Comparison of ENCODE assay signal across 1 fruit fly cellular context in the genomic region with DNA sequence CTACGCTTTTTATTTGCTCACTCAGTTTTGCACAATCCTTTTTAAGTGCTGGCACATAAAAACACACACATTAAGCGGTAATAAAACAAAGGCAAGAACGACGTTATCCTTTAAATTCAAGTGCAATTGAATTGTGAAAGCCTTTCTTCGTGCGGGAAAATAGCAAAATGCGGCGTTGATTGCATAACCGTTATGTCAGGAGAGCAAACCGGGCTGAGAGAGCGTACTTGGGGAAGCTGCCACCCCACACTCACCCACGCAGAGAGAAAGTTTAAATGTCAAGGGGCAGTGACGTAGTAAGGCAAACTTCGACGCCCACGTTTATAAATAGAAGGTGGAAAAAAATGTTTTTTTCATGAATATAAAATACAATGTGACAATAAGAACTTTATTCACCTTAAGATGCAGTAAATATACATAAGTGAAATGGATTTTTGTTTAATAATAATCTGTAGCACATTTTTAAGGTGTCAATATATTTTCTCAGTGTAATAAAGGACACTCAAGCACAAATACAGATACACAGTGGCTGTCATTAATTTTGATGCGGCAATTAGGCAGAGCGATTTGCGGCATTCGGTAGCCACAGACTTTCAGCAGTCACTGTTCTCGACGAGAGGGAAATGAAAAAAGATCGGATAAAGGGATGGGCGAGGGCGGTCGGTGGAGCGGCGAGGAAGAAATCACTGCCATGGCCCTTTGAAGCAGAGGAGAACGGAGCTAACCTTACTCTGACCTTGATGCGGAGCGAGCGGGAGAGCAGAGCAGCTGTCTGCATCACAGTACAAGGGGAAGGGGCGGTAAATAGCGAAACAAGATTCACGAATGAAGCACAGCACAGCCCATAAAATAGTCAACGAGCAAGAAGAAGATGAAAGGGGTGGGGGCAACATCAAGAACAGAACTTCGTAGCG.
TF ChIP-seq lines count a peak whose summit lies in the region.

No protein-coding gene starts in this region.

TF ChIP-seq in whole organism, embryonic, 481 proteins besides CTCF, POLR2A, EP300 and RAD21 (continued from another document):
- peak; percentile 44; the same call in 1 of the 3 replicates for TF ChIP-seq zfh1 (GFP tag; IDR thresholded peaks at IDR 0.05; lab: Robert Waterston, UW)
- peak; percentile 15 for TF ChIP-seq dm (GFP tag; optimal IDR thresholded peaks at IDR 0.05; lab: Kevin White, UChicago)
- TF ChIP-seq CrebB (tag; optimal IDR thresholded peaks at IDR 0.05; lab: Kevin White, UChicago), result no peak
- peak; percentile 17 for TF ChIP-seq CG10654 (GFP tag; optimal IDR thresholded peaks at IDR 0.05; lab: Kevin White, UChicago)
- peak; percentile 29 for TF ChIP-seq CoRest (tag; optimal IDR thresholded peaks at IDR 0.05; lab: Kevin White, UChicago)
- peak; percentile 87 for TF ChIP-seq CG18599 (GFP tag; optimal IDR thresholded peaks at IDR 0.05; lab: Kevin White, UChicago)
- no peak for TF ChIP-seq Awh (GFP tag; IDR thresholded peaks at IDR 0.05; lab: Robert Waterston, UW)
- TF ChIP-seq mam (GFP tag; optimal IDR thresholded peaks at IDR 0.05; lab: Kevin White, UChicago), result peak; percentile 51
- no peak for TF ChIP-seq Mrtf (GFP tag; IDR thresholded peaks at IDR 0.05; lab: Robert Waterston, UW)
- no peak for TF ChIP-seq CG17361 (GFP tag; IDR thresholded peaks at IDR 0.05; lab: Robert Waterston, UW)
- no peak for TF ChIP-seq CG1529 (GFP tag; optimal IDR thresholded peaks at IDR 0.05; lab: Kevin White, UChicago)
- TF ChIP-seq sens (GFP tag; lab: Kevin White, UChicago), result peak; percentile 91
- TF ChIP-seq prd (optimal IDR thresholded peaks at IDR 0.05; lab: Kevin White, UChicago), result no peak
- TF ChIP-seq prd (GFP tag; IDR thresholded peaks at IDR 0.05; lab: Robert Waterston, UW), result peak; percentile 7; the same call in 1 of the 3 replicates
- TF ChIP-seq CG16779 (GFP tag; IDR thresholded peaks at IDR 0.05; lab: Robert Waterston, UW), result peak; percentile 39; the same call in 1 of the 2 replicates
- TF ChIP-seq CG17385 (GFP tag; optimal IDR thresholded peaks at IDR 0.05; lab: Kevin White, UChicago), result peak; percentile 83
- TF ChIP-seq tap (tag; optimal IDR thresholded peaks at IDR 0.05; lab: Kevin White, UChicago), result peak; percentile 29
- peak; percentile 35 for TF ChIP-seq Bteb2 (GFP tag; optimal IDR thresholded peaks at IDR 0.05; lab: Kevin White, UChicago)
- no peak for TF ChIP-seq CG31224 (GFP tag; IDR thresholded peaks at IDR 0.05; lab: Robert Waterston, UW)
- TF ChIP-seq CG32532 (GFP tag; IDR thresholded peaks at IDR 0.05; lab: Robert Waterston, UW), result peak; percentile 69
- TF ChIP-seq Hmr (GFP tag; optimal IDR thresholded peaks at IDR 0.05; lab: Kevin White, UChicago), result peak; percentile 79
- no peak for TF ChIP-seq Dll (GFP tag; IDR thresholded peaks at IDR 0.05; lab: Robert Waterston, UW; ENCODE audit: partially characterized antibody)
- peak; percentile 15; the same call in 2 of the 3 replicates for TF ChIP-seq CG14050 (GFP tag; IDR thresholded peaks at IDR 0.05; lab: Robert Waterston, UW)
- TF ChIP-seq yki (optimal IDR thresholded peaks at IDR 0.05; lab: Kevin White, UChicago), result no peak
- TF ChIP-seq CG14441 (GFP tag; IDR thresholded peaks at IDR 0.05; lab: Robert Waterston, UW), result peak; percentile 31; the same call in 1 of the 2 replicates
- TF ChIP-seq CG17359 (tag; optimal IDR thresholded peaks at IDR 0.05; lab: Kevin White, UChicago), result peak; percentile 49
- TF ChIP-seq gem (tag; optimal IDR thresholded peaks at IDR 0.05; lab: Kevin White, UChicago), result peak; percentile 76
- no peak for TF ChIP-seq kni (GFP tag; optimal IDR thresholded peaks at IDR 0.05; lab: Kevin White, UChicago)
- peak; percentile 60 for TF ChIP-seq D19A (tag; optimal IDR thresholded peaks at IDR 0.05; lab: Kevin White, UChicago)
- TF ChIP-seq gcm2 (GFP tag; optimal IDR thresholded peaks at IDR 0.05; lab: Kevin White, UChicago), result no peak
- TF ChIP-seq CG17328 (GFP tag; IDR thresholded peaks at IDR 0.05; lab: Robert Waterston, UW), result peak; percentile 42; the same call in 1 of the 2 replicates
- TF ChIP-seq Ptx1 (GFP tag; IDR thresholded peaks at IDR 0.05; lab: Robert Waterston, UW), result peak; percentile 51; the same call in 1 of the 2 replicates
- no peak for TF ChIP-seq Neu2 (GFP tag; optimal IDR thresholded peaks at IDR 0.05; lab: Kevin White, UChicago; ENCODE audit: borderline replicate concordance)
- peak; percentile 67 for TF ChIP-seq unpg (GFP tag; optimal IDR thresholded peaks at IDR 0.05; lab: Kevin White, UChicago)
- no peak for TF ChIP-seq zen (tag; optimal IDR thresholded peaks at IDR 0.05; lab: Kevin White, UChicago)
- no peak for TF ChIP-seq usp (GFP tag; optimal IDR thresholded peaks at IDR 0.05; lab: Kevin White, UChicago)
- TF ChIP-seq CG17829 (tag; optimal IDR thresholded peaks at IDR 0.05; lab: Kevin White, UChicago), result peak; percentile 27
- peak; percentile 37 for TF ChIP-seq CG7786 (GFP tag; optimal IDR thresholded peaks at IDR 0.05; lab: Kevin White, UChicago)
- 0 out of 3 replicates have a peak, but pooled peaks have one; percentile 14 for TF ChIP-seq CG11695 (GFP tag; IDR thresholded peaks at IDR 0.05; lab: Robert Waterston, UW)
- peak; percentile 60 for TF ChIP-seq CG10979 (tag; optimal IDR thresholded peaks at IDR 0.05; lab: Kevin White, UChicago)
- TF ChIP-seq gcm (GFP tag; optimal IDR thresholded peaks at IDR 0.05; lab: Kevin White, UChicago), result peak; percentile 13
- TF ChIP-seq CG15514 (GFP tag; optimal IDR thresholded peaks at IDR 0.05; lab: Kevin White, UChicago), result peak; percentile 27
- no peak for TF ChIP-seq D (optimal IDR thresholded peaks at IDR 0.05; lab: Kevin White, UChicago)
- peak; percentile 5 for TF ChIP-seq D (GFP tag; optimal IDR thresholded peaks at IDR 0.05; lab: Kevin White, UChicago)
- TF ChIP-seq CG17612 (GFP tag; IDR thresholded peaks at IDR 0.05; lab: Robert Waterston, UW), result no peak
- no peak for TF ChIP-seq Lim3 (GFP tag; IDR thresholded peaks at IDR 0.05; lab: Robert Waterston, UW)
- TF ChIP-seq wdn (GFP tag; IDR thresholded peaks at IDR 0.05; lab: Robert Waterston, UW), result 0 out of 2 replicates have a peak, but pooled peaks have one; percentile 18
- 0 out of 3 replicates have a peak, but pooled peaks have one; percentile 20 for TF ChIP-seq CG11093 (GFP tag; IDR thresholded peaks at IDR 0.05; lab: Robert Waterston, UW)
- peak; percentile 53 for TF ChIP-seq CG10147 (GFP tag; optimal IDR thresholded peaks at IDR 0.05; lab: Kevin White, UChicago)
- peak; percentile 6 to 67 for TF ChIP-seq bsh (GFP tag; optimal IDR thresholded peaks at IDR 0.05; lab: Kevin White, UChicago)
- 0 out of 3 replicates have a peak, but pooled peaks have one; percentile 24 for TF ChIP-seq CG7357 (GFP tag; IDR thresholded peaks at IDR 0.05; lab: Robert Waterston, UW)
- TF ChIP-seq ATbp (GFP tag; optimal IDR thresholded peaks at IDR 0.05; lab: Kevin White, UChicago), result peak; percentile 7
- TF ChIP-seq Fer1 (GFP tag; optimal IDR thresholded peaks at IDR 0.05; lab: Kevin White, UChicago), result peak; percentile 75
- peak; percentile 23 for TF ChIP-seq pho (GFP tag; optimal IDR thresholded peaks at IDR 0.05; lab: Kevin White, UChicago)
- TF ChIP-seq CG10959 (GFP tag; IDR thresholded peaks at IDR 0.05; lab: Robert Waterston, UW), result no peak
- TF ChIP-seq Six4 (GFP tag; optimal IDR thresholded peaks at IDR 0.05; lab: Kevin White, UChicago), result no peak
- peak; percentile 76 for TF ChIP-seq lab (GFP tag; optimal IDR thresholded peaks at IDR 0.05; lab: Kevin White, UChicago)
- no peak for TF ChIP-seq salm (tag; optimal IDR thresholded peaks at IDR 0.05; lab: Kevin White, UChicago)
- peak; percentile 93 for TF ChIP-seq abd-A (tag; optimal IDR thresholded peaks at IDR 0.05; lab: Kevin White, UChicago)
- peak; percentile 63 for TF ChIP-seq dmrt99B (tag; optimal IDR thresholded peaks at IDR 0.05; lab: Kevin White, UChicago)
- peak; percentile 47 for TF ChIP-seq fd96Cb (tag; optimal IDR thresholded peaks at IDR 0.05; lab: Kevin White, UChicago)
- TF ChIP-seq jumu (GFP tag; optimal IDR thresholded peaks at IDR 0.05; lab: Kevin White, UChicago), result peak; percentile 25
- peak in 1 of 2 experiments; percentile 54 for TF ChIP-seq Hr78 (GFP tag; optimal IDR thresholded peaks at IDR 0.05; lab: Kevin White, UChicago)
- peak; percentile 37 for TF ChIP-seq CG12769 (tag; optimal IDR thresholded peaks at IDR 0.05; lab: Kevin White, UChicago)
- TF ChIP-seq Kr (GFP tag; optimal IDR thresholded peaks at IDR 0.05; lab: Kevin White, UChicago), result no peak
- TF ChIP-seq Ravus (GFP tag; IDR thresholded peaks at IDR 0.05; lab: Robert Waterston, UW), result no peak
- TF ChIP-seq CG15601 (tag; optimal IDR thresholded peaks at IDR 0.05; lab: Kevin White, UChicago), result peak; percentile 23
- TF ChIP-seq CG12942 (GFP tag; optimal IDR thresholded peaks at IDR 0.05; lab: Kevin White, UChicago), result no peak
- peak; percentile 27 for TF ChIP-seq CG14710 (tag; optimal IDR thresholded peaks at IDR 0.05; lab: Kevin White, UChicago)
- TF ChIP-seq ssp (GFP tag; IDR thresholded peaks at IDR 0.05; lab: Robert Waterston, UW), result no peak
- TF ChIP-seq Blimp-1 (GFP tag; optimal IDR thresholded peaks at IDR 0.05; lab: Kevin White, UChicago), result peak; percentile 62
- TF ChIP-seq Ssrp (tag; optimal IDR thresholded peaks at IDR 0.05; lab: Kevin White, UChicago), result peak; percentile 27
- peak in 1 of 2 experiments; percentile 63 for TF ChIP-seq eve (GFP tag; optimal IDR thresholded peaks at IDR 0.05; lab: Kevin White, UChicago)
- no peak for TF ChIP-seq bbx (GFP tag; IDR thresholded peaks at IDR 0.05; lab: Robert Waterston, UW; ENCODE audit: partially characterized antibody)
- TF ChIP-seq chn (GFP tag; optimal IDR thresholded peaks at IDR 0.05; lab: Kevin White, UChicago), result peak; percentile 37
- no peak for TF ChIP-seq CG11085 (GFP tag; IDR thresholded peaks at IDR 0.05; lab: Robert Waterston, UW)
- TF ChIP-seq CG9215 (GFP tag; IDR thresholded peaks at IDR 0.05; lab: Robert Waterston, UW), result 0 out of 2 replicates have a peak, but pooled peaks have one; percentile 6
- TF ChIP-seq CG1792 (GFP tag; optimal IDR thresholded peaks at IDR 0.05; lab: Kevin White, UChicago), result peak; percentile 27
- TF ChIP-seq pros (GFP tag; optimal IDR thresholded peaks at IDR 0.05; lab: Kevin White, UChicago), result peak; percentile 29
- peak; percentile 48 for TF ChIP-seq CG13424 (tag; optimal IDR thresholded peaks at IDR 0.05; lab: Kevin White, UChicago)
- no peak for TF ChIP-seq nerfin-2 (GFP tag; IDR thresholded peaks at IDR 0.05; lab: Robert Waterston, UW; ENCODE audit: partially characterized antibody)
- peak; percentile 54 for TF ChIP-seq BtbVII (GFP tag; optimal IDR thresholded peaks at IDR 0.05; lab: Kevin White, UChicago)
TF ChIP-seq in whole organism, embryonic: peak in this region for 181.
